Worm (Caenorhabditis elegans) whole organism, L3 larva: ENCODE results near the gene maoc-1.

Experiments
- aly-2 ChIP-seq: fragments of 150-350 bp; optimal IDR thresholded peaks from 2 replicates; lab custom pipeline; 2014; ENCODE audit warnings: missing biosample characterization, missing genetic modification characterization
- ama-1 ChIP-seq: fragments of 150-350 bp; optimal IDR thresholded peaks from 2 replicates; lab custom pipeline; 2018
- ceh-82 ChIP-seq: fragments of 150-350 bp; optimal IDR thresholded peaks from 2 replicates; lab custom pipeline; 2014; ENCODE audit warnings: missing biosample characterization, missing genetic modification characterization
- eor-1 ChIP-seq, 2 experiments: fragments of 150-350 bp; optimal IDR thresholded peaks; 2 replicates each; lab custom pipeline; 2014 to 2018; ENCODE audit warnings: missing biosample characterization in 2 of 2, missing genetic modification characterization in 2 of 2
- fkh-10 ChIP-seq: sonication (generic microtip); optimal IDR thresholded peaks from 2 replicates; lab custom pipeline; 2017; ENCODE audit warnings: missing biosample characterization, missing genetic modification reagents, missing genetic modification characterization
- lin-39 ChIP-seq: fragments of 150-350 bp; optimal IDR thresholded peaks from 2 replicates; lab custom pipeline; 2018; ENCODE audit warnings: missing biosample characterization, missing genetic modification reagents, missing genetic modification characterization
- nhr-237 ChIP-seq: fragments of 150-350 bp; optimal IDR thresholded peaks from 2 replicates; lab custom pipeline; 2014; ENCODE audit warnings: missing biosample characterization, missing genetic modification characterization
- nhr-28 ChIP-seq: fragments of 150-350 bp; optimal IDR thresholded peaks from 2 replicates; lab custom pipeline; 2014; ENCODE audit warnings: missing biosample characterization, missing genetic modification characterization
- nhr-77 ChIP-seq: fragments of 150-350 bp; optimal IDR thresholded peaks from 2 replicates; lab custom pipeline; 2014; ENCODE audit warnings: missing biosample characterization, missing genetic modification characterization
- unc-39 ChIP-seq: sonication (generic microtip); optimal IDR thresholded peaks from 4 replicates; lab custom pipeline; 2017; ENCODE audit warnings: missing biosample characterization, missing genetic modification characterization
- zag-1 ChIP-seq: fragments of 150-350 bp; optimal IDR thresholded peaks from 2 replicates; lab custom pipeline; 2014; ENCODE audit warnings: missing biosample characterization, missing genetic modification characterization

ce11 chrII:7176108-7176507 is 20.0 kb upstream of the maoc-1 start:
- TF ChIP-seq nhr-237 (tag; lab: Kevin White, UChicago) (no peak), eor-1 (tag; optimal IDR thresholded peaks at IDR 0.05; lab: Kevin White, UChicago) (no peak), nhr-28 (no peak), fkh-10 (peak; percentile 15), aly-2 (tag; lab: Kevin White, UChicago) (no peak), ama-1 (lab: Kevin White, UChicago) (no peak), nhr-77 (tag; lab: Kevin White, UChicago) (no peak), ceh-82 (tag; lab: Kevin White, UChicago) (no peak), unc-39 (tag; lab: Kevin White, UChicago) (no peak), lin-39 (tag; lab: Kevin White, UChicago) (no peak), zag-1 (tag; lab: Kevin White, UChicago) (no peak)
